Worm (Caenorhabditis elegans): ENCODE results near the gene sra-34.

The sra-34 gene

ce11 chrII:4523122-4523672 is 20.3 kb downstream of the sra-34 start, which contains the start of the genes B0304.4 and B0304.2:
B0304.4 (minus strand) TSS chrII:4523222.
B0304.2 (plus strand) TSS chrII:4523622.
- TF ChIP-seq unc-86 (tag; optimal IDR thresholded peaks at IDR 0.05) (no peak), pax-3 (tag; optimal IDR thresholded peaks at IDR 0.05) (no peak), mab-9 (GFP tag; IDR thresholded peaks at IDR 0.05) (no peak), ceh-90 (tag; optimal IDR thresholded peaks at IDR 0.05) (no peak), ama-1 (optimal IDR thresholded peaks at IDR 0.05) (no peak), pag-3 (tag; optimal IDR thresholded peaks at IDR 0.05; ENCODE audit: borderline replicate concordance, insufficient read depth) (no peak), pqm-1 (tag; optimal IDR thresholded peaks at IDR 0.05) (no peak)

DNA sequence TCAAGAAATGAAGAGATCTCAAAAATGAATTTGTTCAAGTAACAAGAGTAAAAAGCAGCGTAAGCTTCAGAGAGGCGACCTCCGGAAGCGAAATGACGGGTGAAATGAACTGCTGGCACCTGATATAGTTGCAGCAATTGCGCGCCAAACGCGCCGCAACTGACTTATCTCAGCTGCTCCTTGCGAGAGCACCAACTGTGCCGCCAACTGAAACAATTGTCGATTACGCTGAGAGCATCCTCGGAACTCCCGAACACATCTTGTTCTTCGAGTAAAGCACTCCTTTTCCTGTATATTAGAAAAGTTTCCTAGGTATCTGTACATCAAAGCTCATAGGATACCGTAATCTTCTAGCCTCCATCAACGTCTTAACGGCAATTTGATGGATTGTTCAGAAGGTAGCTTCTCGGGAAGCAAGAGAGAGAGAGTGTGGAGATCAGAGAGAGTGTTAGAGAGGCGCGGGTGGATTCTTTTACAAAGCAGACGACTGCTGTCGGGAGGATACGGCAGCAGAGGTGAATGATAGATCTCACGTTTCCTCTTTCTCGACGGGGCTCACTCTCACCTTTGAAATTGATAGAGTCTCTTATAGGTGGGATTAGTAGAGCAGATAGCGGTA is 23.4 kb downstream of the sra-34 start:
- TF ChIP-seq lin-14 (GFP tag; optimal IDR thresholded peaks at IDR 0.05) (peak; percentile 77), lsy-2 (tag; optimal IDR thresholded peaks at IDR 0.05) (peak in 1 of 2 experiments; percentile 25), lir-3 (tag; optimal IDR thresholded peaks at IDR 0.05; ENCODE audit: poor library complexity) (no peak), nhr-20 (tag; optimal IDR thresholded peaks at IDR 0.05) (peak; percentile 14), xbp-1 (tag; optimal IDR thresholded peaks at IDR 0.05) (no peak), dsc-1 (tag; optimal IDR thresholded peaks at IDR 0.05) (no peak), fos-1 (tag; optimal IDR thresholded peaks at IDR 0.05) (no peak), nhr-71 (tag; optimal IDR thresholded peaks at IDR 0.05) (peak; percentile 53), nhr-19 (GFP tag; conservative IDR thresholded peaks at IDR 0.05) (0 out of 2 replicates have a peak, but pooled peaks have one; percentile 23), egl-27 (tag; optimal IDR thresholded peaks at IDR 0.05) (no peak), lin-39 (tag; optimal IDR thresholded peaks at IDR 0.05) (no peak), nhr-77 (tag; optimal IDR thresholded peaks at IDR 0.05) (no peak), unc-130 (tag; optimal IDR thresholded peaks at IDR 0.05) (peak; percentile 16), rnt-1 (tag; optimal IDR thresholded peaks at IDR 0.05) (peak; percentile 70)

- TF ChIP-seq efl-1 (optimal IDR thresholded peaks at IDR 0.05) (peak; percentile 16 to 18), efl-1 (GFP tag; optimal IDR thresholded peaks at IDR 0.05 in 1 of 2) (no peak), lsy-2 (tag; optimal IDR thresholded peaks at IDR 0.05) (peak; percentile 77 to 94), nhr-19 (GFP tag; conservative IDR thresholded peaks at IDR 0.05) (peak; percentile 57), snu-23 (GFP tag; optimal IDR thresholded peaks at IDR 0.05) (peak; percentile 53), nhr-71 (tag; optimal IDR thresholded peaks at IDR 0.05) (peak; percentile 79), rnt-1 (tag; optimal IDR thresholded peaks at IDR 0.05) (peak; percentile 82), pag-3 (tag; optimal IDR thresholded peaks at IDR 0.05; ENCODE audit: borderline replicate concordance, insufficient read depth) (no peak), aha-1 (tag; optimal IDR thresholded peaks at IDR 0.05) (no peak), pax-3 (tag; optimal IDR thresholded peaks at IDR 0.05) (no peak), irx-1 (tag; optimal IDR thresholded peaks at IDR 0.05) (no peak), tbx-2 (tag; optimal IDR thresholded peaks at IDR 0.05) (peak; percentile 18), ets-5 (GFP tag; IDR thresholded peaks at IDR 0.05) (no peak), zip-4 (GFP tag; optimal IDR thresholded peaks at IDR 0.05) (no peak), swsn-7 (tag; optimal IDR thresholded peaks at IDR 0.05) (peak; percentile 23), lin-14 (GFP tag; optimal IDR thresholded peaks at IDR 0.05) (peak; percentile 72), fkh-8 (tag; optimal IDR thresholded peaks at IDR 0.05) (no peak), vab-15 (tag; optimal IDR thresholded peaks at IDR 0.05) (peak; percentile 31), nhr-20 (tag; optimal IDR thresholded peaks at IDR 0.05) (peak; percentile 21), unc-130 (tag; optimal IDR thresholded peaks at IDR 0.05) (peak; percentile 15), zag-1 (tag; optimal IDR thresholded peaks at IDR 0.05) (no peak), lin-13 (GFP tag; optimal IDR thresholded peaks at IDR 0.05) (peak; percentile 4), lir-3 (tag; optimal IDR thresholded peaks at IDR 0.05; ENCODE audit: poor library complexity) (no peak), mdl-1 (tag; optimal IDR thresholded peaks at IDR 0.05) (no peak)
These were observed 25.1 kb downstream of the sra-34 start, which contains the start of gene hlh-1 for ce11 chrII:4518300-4518907. hlh-1 (plus strand) TSS chrII:4518574.

All from whole organism, L1 larva.